Fruit fly (Drosophila melanogaster): ENCODE data around the gene CG33303.

Gene CG33303

DNA sequence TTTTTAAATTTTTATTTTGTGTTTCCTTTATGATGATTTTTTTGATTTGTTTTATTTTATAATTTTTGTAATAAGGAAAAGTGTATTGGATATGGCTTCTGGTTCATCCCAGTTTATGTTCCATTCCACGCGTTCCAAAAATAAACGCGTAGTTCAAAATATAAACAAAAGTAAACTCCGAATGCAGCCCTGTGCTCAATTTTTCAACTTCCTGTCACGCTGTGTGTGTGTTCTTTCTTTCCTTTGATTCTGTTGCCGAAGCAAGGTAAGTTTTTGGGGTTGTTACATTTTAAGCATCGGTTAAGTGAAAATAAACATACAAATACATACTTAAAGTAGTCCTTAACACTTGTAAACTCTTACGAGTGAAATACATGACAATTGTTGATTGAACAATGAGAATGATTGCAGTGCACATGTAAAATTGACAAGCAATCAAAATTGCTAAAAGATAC is 32.6 kb upstream of the CG33303 start, which contains the start of the genes Ip259 and RpS27A (continued):
- no peak for TF ChIP-seq hth (optimal IDR thresholded peaks at IDR 0.05)
- peak; percentile 59 for TF ChIP-seq kah (GFP tag; optimal IDR thresholded peaks at IDR 0.05)
- peak; percentile 65 for TF ChIP-seq Dad (GFP tag; optimal IDR thresholded peaks at IDR 0.05)
- peak; percentile 71 for TF ChIP-seq tio (GFP tag; optimal IDR thresholded peaks at IDR 0.05)
- TF ChIP-seq en (GFP tag; optimal IDR thresholded peaks at IDR 0.05), result peak; percentile 63
- 0 out of 2 replicates have a peak, but pooled peaks have one; percentile 23 for TF ChIP-seq Oaz (GFP tag; IDR thresholded peaks at IDR 0.05)
- peak; percentile 46 for TF ChIP-seq Mad (GFP tag; optimal IDR thresholded peaks at IDR 0.05)
- peak; percentile 55 for TF ChIP-seq az2 (GFP tag; optimal IDR thresholded peaks at IDR 0.05)
- peak; percentile 92 for TF ChIP-seq ci (GFP tag; IDR thresholded peaks at IDR 0.05)
- peak; percentile 47 for TF ChIP-seq CG8281 (tag; optimal IDR thresholded peaks at IDR 0.05)
- peak; percentile 42 for TF ChIP-seq Myb (GFP tag; optimal IDR thresholded peaks at IDR 0.05)
- TF ChIP-seq CG17802 (tag; optimal IDR thresholded peaks at IDR 0.05), result peak; percentile 96
- no peak for TF ChIP-seq Hr39 (optimal IDR thresholded peaks at IDR 0.05)
- peak; percentile 83 for TF ChIP-seq CG32532 (GFP tag; IDR thresholded peaks at IDR 0.05)
- peak; percentile 61 for TF ChIP-seq CG3065 (GFP tag; optimal IDR thresholded peaks at IDR 0.05)
- peak; percentile 31; the same call in 1 of the 2 replicates for TF ChIP-seq esg (GFP tag; conservative IDR thresholded peaks at IDR 0.05)
- TF ChIP-seq pho (GFP tag; optimal IDR thresholded peaks at IDR 0.05), result peak; percentile 50
- no peak for TF ChIP-seq Deaf1 (tag; optimal IDR thresholded peaks at IDR 0.05)
- peak; percentile 56 for TF ChIP-seq luna (GFP tag; optimal IDR thresholded peaks at IDR 0.05)
- TF ChIP-seq bowl (GFP tag; IDR thresholded peaks at IDR 0.05), result peak; percentile 69; the same call in 1 of the 2 replicates
- no peak; the same call in 1 of the 3 replicates for TF ChIP-seq CG11456 (GFP tag; IDR thresholded peaks at IDR 0.05)
- TF ChIP-seq CG14860 (GFP tag; IDR thresholded peaks at IDR 0.05; ENCODE audit: partially characterized antibody), result no peak
- peak; percentile 66 for TF ChIP-seq CG10147 (GFP tag; optimal IDR thresholded peaks at IDR 0.05)
- TF ChIP-seq E2f2 (GFP tag; IDR thresholded peaks at IDR 0.05), result peak; percentile 27; the same call in 1 of the 2 replicates
- peak; percentile 84 for TF ChIP-seq CG18619 (GFP tag; optimal IDR thresholded peaks at IDR 0.05)
- TF ChIP-seq CG14441 (GFP tag; IDR thresholded peaks at IDR 0.05), result peak; percentile 57; the same call in 1 of the 2 replicates
- TF ChIP-seq caup (GFP tag; optimal IDR thresholded peaks at IDR 0.05; ENCODE audit: severe bottlenecking), result peak; percentile 93
- TF ChIP-seq CG11247 (GFP tag; IDR thresholded peaks at IDR 0.05), result peak; percentile 68
- peak; percentile 46 for TF ChIP-seq CG4617 (GFP tag; optimal IDR thresholded peaks at IDR 0.05; ENCODE audit: borderline replicate concordance)
- TF ChIP-seq twi (tag; optimal IDR thresholded peaks at IDR 0.05), result peak; percentile 46
- peak; percentile 89 for TF ChIP-seq CG1233 (GFP tag; optimal IDR thresholded peaks at IDR 0.05)
- TF ChIP-seq nerfin-2 (GFP tag; IDR thresholded peaks at IDR 0.05; ENCODE audit: partially characterized antibody), result no peak
- TF ChIP-seq CG17359 (tag; optimal IDR thresholded peaks at IDR 0.05), result peak; percentile 75
- peak; percentile 81 for TF ChIP-seq CG3281 (GFP tag; optimal IDR thresholded peaks at IDR 0.05)
- TF ChIP-seq Atf-2 (GFP tag; optimal IDR thresholded peaks at IDR 0.05), result peak; percentile 47
- TF ChIP-seq vnd (GFP tag; IDR thresholded peaks at IDR 0.05; ENCODE audit: partially characterized antibody), result no peak
- no peak for TF ChIP-seq dimm (GFP tag; IDR thresholded peaks at IDR 0.05)
- no peak for TF ChIP-seq Oli (tag; optimal IDR thresholded peaks at IDR 0.05)
- TF ChIP-seq lab (GFP tag; optimal IDR thresholded peaks at IDR 0.05), result no peak
- TF ChIP-seq CG13296 (GFP tag; optimal IDR thresholded peaks at IDR 0.05), result peak; percentile 79
- peak; percentile 42 for TF ChIP-seq CG15696 (tag; optimal IDR thresholded peaks at IDR 0.05)
- peak; percentile 90 for TF ChIP-seq CG12659 (GFP tag; optimal IDR thresholded peaks at IDR 0.05)
- peak; percentile 2 for TF ChIP-seq gfzf (GFP tag; optimal IDR thresholded peaks at IDR 0.05)
- TF ChIP-seq ab (GFP tag; optimal IDR thresholded peaks at IDR 0.05), result no peak
- peak; percentile 61 for TF ChIP-seq croc (GFP tag; conservative IDR thresholded peaks at IDR 0.05)
- TF ChIP-seq CG3726 (GFP tag; IDR thresholded peaks at IDR 0.05), result no peak
- peak; percentile 65; the same call in 1 of the 2 replicates for TF ChIP-seq CG14014 (GFP tag; IDR thresholded peaks at IDR 0.05)
- no peak for TF ChIP-seq z (GFP tag; IDR thresholded peaks at IDR 0.05)
- peak; percentile 69 for TF ChIP-seq CG10654 (GFP tag; optimal IDR thresholded peaks at IDR 0.05)
- no peak for TF ChIP-seq ara (GFP tag; IDR thresholded peaks at IDR 0.05)
- no peak for TF ChIP-seq ato (GFP tag; IDR thresholded peaks at IDR 0.05; ENCODE audit: partially characterized antibody)

Measured in whole organism, embryonic.